Fruit fly (Drosophila melanogaster) whole organism, embryonic: ENCODE data around the gene Idh3g.

Source experiments
- Bdp1 ChIP-seq: fragments of 200-800 bp; sonication (Bioruptor generic); optimal IDR thresholded peaks from 3 replicates; lab custom pipeline; 2016; ENCODE audit warnings: missing biosample characterization, missing genetic modification characterization
- CG11504 ChIP-seq: fragments of 200-800 bp; sonication (Bioruptor generic); optimal IDR thresholded peaks from 3 replicates; lab custom pipeline; 2019; ENCODE audit warnings: missing biosample characterization, mild to moderate bottlenecking, missing genetic modification characterization, moderate library complexity
- CG12769 ChIP-seq: fragments of 200-800 bp; sonication (Bioruptor generic); optimal IDR thresholded peaks from 2 replicates; lab custom pipeline; 2019; ENCODE audit warnings: missing biosample characterization, mild to moderate bottlenecking, missing genetic modification characterization, moderate library complexity
- CG13624 ChIP-seq: fragments of 200-800 bp; sonication (Bioruptor generic); optimal IDR thresholded peaks from 2 replicates; lab custom pipeline; 2016; ENCODE audit warnings: missing biosample characterization, missing genetic modification characterization
- CG15269 ChIP-seq: fragments of 200-800 bp; sonication (Bioruptor generic); optimal IDR thresholded peaks from 2 replicates; lab custom pipeline; 2018; ENCODE audit warnings: missing biosample characterization, mild to moderate bottlenecking, missing genetic modification characterization, moderate library complexity
- CG1792 ChIP-seq: fragments of 200-800 bp; sonication (Bioruptor generic); optimal IDR thresholded peaks from 2 replicates; lab custom pipeline; 2016; ENCODE audit warnings: missing biosample characterization, missing genetic modification characterization
- CG18262 ChIP-seq: fragments of 200-800 bp; optimal IDR thresholded peaks from 3 replicates; lab custom pipeline; 2019; ENCODE audit warnings: missing biosample characterization, mild to moderate bottlenecking, missing genetic modification characterization, moderate library complexity
- CG2678 ChIP-seq: fragments of 200-800 bp; sonication (Bioruptor generic); optimal IDR thresholded peaks from 3 replicates; lab custom pipeline; 2019; ENCODE audit warnings: missing biosample characterization, mild to moderate bottlenecking, missing genetic modification characterization, moderate library complexity
- CG42726 ChIP-seq: fragments of 200-800 bp; sonication (Bioruptor generic); IDR thresholded peaks from 2 replicates; pipeline ENCODE4 v1.3.6; 2022; ENCODE audit warnings: missing biosample characterization, missing genetic modification characterization; ENCODE audit not compliant: partially characterized antibody
- CG4282 ChIP-seq: fragments of 200-800 bp; sonication (Bioruptor generic); optimal IDR thresholded peaks from 2 replicates; lab custom pipeline; 2016; ENCODE audit warnings: missing biosample characterization, missing genetic modification characterization
- CG4730 ChIP-seq: fragments of 200-800 bp; sonication (Bioruptor generic); IDR thresholded peaks from 2 replicates; pipeline ENCODE4 v1.3.6; 2022; ENCODE audit warnings: missing biosample characterization, missing genetic modification characterization
- CG8290 ChIP-seq, 3 experiments: fragments of 200-800 bp; sonication (Bioruptor generic); optimal IDR thresholded peaks; 2 replicates each; lab custom pipeline; 2016 to 2019; ENCODE audit warnings: missing biosample characterization in 3 of 3, missing genetic modification characterization in 3 of 3, mild to moderate bottlenecking in 2 of 3, moderate library complexity in 1 of 3
- CG9215 ChIP-seq: fragments of 200-800 bp; sonication (Bioruptor generic); IDR thresholded peaks from 2 replicates; pipeline ENCODE4 v1.3.6; 2022; ENCODE audit warnings: missing biosample characterization, missing genetic modification characterization
- D19B ChIP-seq: fragments of 200-800 bp; sonication (Bioruptor generic); optimal IDR thresholded peaks from 2 replicates; lab custom pipeline; 2017; ENCODE audit warnings: missing biosample characterization, mild to moderate bottlenecking, missing genetic modification characterization
- Dbx ChIP-seq: fragments of 200-800 bp; sonication (Bioruptor generic); IDR thresholded peaks from 3 replicates; pipeline ENCODE4 v1.3.6; 2022; ENCODE audit warnings: missing biosample characterization, missing genetic modification characterization
- Deaf1 ChIP-seq: fragments of 200-800 bp; optimal IDR thresholded peaks from 3 replicates; lab custom pipeline; 2019; ENCODE audit warnings: missing biosample characterization, mild to moderate bottlenecking, missing genetic modification characterization, moderate library complexity
- Dip2 ChIP-seq: fragments of 200-800 bp; sonication (Bioruptor generic); IDR thresholded peaks from 2 replicates; pipeline ENCODE4 v1.3.6; 2022; ENCODE audit warnings: missing biosample characterization, missing genetic modification characterization
- Dip3 ChIP-seq: fragments of 200-800 bp; sonication (Bioruptor generic); optimal IDR thresholded peaks from 3 replicates; lab custom pipeline; 2016; ENCODE audit warnings: missing biosample characterization, missing genetic modification characterization
- Ets65A ChIP-seq: fragments of 200-800 bp; sonication (Bioruptor generic); peaks from one replicate; lab custom pipeline; 2016; ENCODE audit warnings: missing biosample characterization, missing genetic modification characterization
- Hmr ChIP-seq: fragments of 200-800 bp; sonication (Bioruptor generic); optimal IDR thresholded peaks from 3 replicates; lab custom pipeline; 2017; ENCODE audit warnings: mild to moderate bottlenecking, missing biosample characterization, missing genetic modification reagents, missing genetic modification characterization
- Hr51 ChIP-seq, 2 experiments: fragments of 200-800 bp; sonication (Bioruptor generic); optimal IDR thresholded peaks; 2 replicates in 1 of 2; 3 replicates in 1 of 2; lab custom pipeline; 2016 to 2018; ENCODE audit warnings: missing biosample characterization in 2 of 2, missing genetic modification characterization in 2 of 2, mild to moderate bottlenecking in 1 of 2, moderate library complexity in 1 of 2
- Med ChIP-seq: fragments of 200-800 bp; sonication (Bioruptor generic); peaks from one replicate; lab custom pipeline; 2016; ENCODE audit warnings: missing biosample characterization, missing genetic modification characterization, mild to moderate bottlenecking, inconsistent platforms, moderate library complexity
- Meics ChIP-seq: fragments of 200-800 bp; sonication (Bioruptor generic); optimal IDR thresholded peaks from 2 replicates; lab custom pipeline; 2017; ENCODE audit warnings: missing biosample characterization, mild to moderate bottlenecking, missing genetic modification characterization
- Oaz ChIP-seq: fragments of 200-800 bp; sonication (Bioruptor generic); IDR thresholded peaks from 2 replicates; pipeline ENCODE4 v1.3.6; 2022; ENCODE audit warnings: missing biosample characterization, missing genetic modification characterization
- Pdp1 ChIP-seq, 2 experiments: fragments of 200-800 bp; sonication (Bioruptor generic); optimal IDR thresholded peaks; 3 replicates each; lab custom pipeline; 2016; ENCODE audit warnings: missing biosample characterization in 2 of 2, missing genetic modification characterization in 2 of 2, mild to moderate bottlenecking in 1 of 2, moderate library complexity in 1 of 2
- Ptx1 ChIP-seq: fragments of 200-800 bp; sonication (Bioruptor generic); IDR thresholded peaks from 2 replicates; pipeline ENCODE4 v1.3.6; 2022; ENCODE audit warnings: missing biosample characterization, missing genetic modification characterization
- Spps ChIP-seq: fragments of 200-800 bp; sonication (Bioruptor generic); optimal IDR thresholded peaks from 2 replicates; lab custom pipeline; 2018; ENCODE audit warnings: missing biosample characterization, mild to moderate bottlenecking, missing genetic modification characterization
- Trl ChIP-seq, 3 experiments: fragments of >200 bp in 2 of 3; fragments of 200-800 bp in 1 of 3; sonication (Bioruptor generic) in 1 of 3; optimal IDR thresholded peaks; 2 replicates in 1 of 3; 3 replicates in 2 of 3; lab custom pipeline; 2016 to 2017; ENCODE audit warnings: missing biosample characterization in 1 of 3, missing genetic modification characterization in 1 of 3
- ase ChIP-seq: fragments of 200-800 bp; sonication (Bioruptor generic); IDR thresholded peaks from 3 replicates; pipeline ENCODE4 v1.3.6; 2022; ENCODE audit warnings: missing biosample characterization, missing genetic modification characterization
- dmrt99B ChIP-seq: fragments of 200-800 bp; sonication (Bioruptor generic); optimal IDR thresholded peaks from 2 replicates; lab custom pipeline; 2018; ENCODE audit warnings: missing biosample characterization, mild to moderate bottlenecking, missing genetic modification characterization, moderate library complexity
- ftz-f1 ChIP-seq: fragments of 200-800 bp; sonication (Bioruptor generic); optimal IDR thresholded peaks from 2 replicates; lab custom pipeline; 2016; ENCODE audit warnings: missing biosample characterization, missing genetic modification characterization
- gem ChIP-seq: fragments of 200-800 bp; sonication (Bioruptor generic); optimal IDR thresholded peaks from 2 replicates; lab custom pipeline; 2019; ENCODE audit warnings: missing biosample characterization, mild to moderate bottlenecking, missing genetic modification characterization, moderate library complexity
- her ChIP-seq: fragments of 200-800 bp; sonication (Bioruptor generic); optimal IDR thresholded peaks from 2 replicates; lab custom pipeline; 2016; ENCODE audit warnings: missing biosample characterization, missing genetic modification characterization
- ind ChIP-seq: fragments of 200-800 bp; sonication (Bioruptor generic); optimal IDR thresholded peaks from 3 replicates; lab custom pipeline; 2016; ENCODE audit warnings: missing biosample characterization, missing genetic modification characterization
- lab ChIP-seq: fragments of 200-800 bp; sonication (Bioruptor generic); optimal IDR thresholded peaks from 3 replicates; lab custom pipeline; 2017; ENCODE audit warnings: missing biosample characterization, missing genetic modification characterization, mild to moderate bottlenecking, moderate library complexity, missing genetic modification reagents
- lmd ChIP-seq: fragments of 200-800 bp; sonication (Bioruptor generic); IDR thresholded peaks from 2 replicates; pipeline ENCODE4 v1.3.6; 2022; ENCODE audit warnings: missing biosample characterization, missing genetic modification characterization
- oc ChIP-seq: fragments of 200-800 bp; sonication (Bioruptor generic); optimal IDR thresholded peaks from 2 replicates; lab custom pipeline; 2018; ENCODE audit warnings: missing biosample characterization, mild to moderate bottlenecking, missing genetic modification characterization, moderate library complexity
- pan ChIP-seq, 4 experiments: fragments of >200 bp in 3 of 4; fragments of 200-800 bp in 1 of 4; sonication (Bioruptor generic) in 1 of 4; optimal IDR thresholded peaks in 3 of 4; IDR thresholded peaks in 1 of 4; 2 replicates each; pipeline versions ENCODE4 v1.3.6 to Lab custom; 2017 to 2022; ENCODE audit warnings: missing biosample characterization in 2 of 4, missing genetic modification characterization in 2 of 4, mixed read lengths in 1 of 4
- prd ChIP-seq, 3 experiments: fragments of >200 bp in 2 of 3; fragments of 200-800 bp in 1 of 3; sonication (Bioruptor generic) in 1 of 3; optimal IDR thresholded peaks in 2 of 3; IDR thresholded peaks in 1 of 3; 2 replicates in 2 of 3; 3 replicates in 1 of 3; pipeline versions ENCODE4 v1.3.6 to Lab custom; 2017 to 2022; ENCODE audit warnings: missing biosample characterization in 1 of 3, missing genetic modification characterization in 1 of 3
- ranshi ChIP-seq: fragments of 200-800 bp; sonication (Bioruptor generic); IDR thresholded peaks from 2 replicates; pipeline ENCODE4 v1.3.6; 2022; ENCODE audit warnings: missing biosample characterization, missing genetic modification characterization
- row ChIP-seq: fragments of 200-800 bp; sonication (Bioruptor generic); IDR thresholded peaks from 3 replicates; pipeline ENCODE4 v1.3.6; 2022; ENCODE audit warnings: missing biosample characterization, missing genetic modification characterization
- scrt ChIP-seq: fragments of 200-800 bp; sonication (Bioruptor generic); optimal IDR thresholded peaks from 2 replicates; lab custom pipeline; 2018; ENCODE audit warnings: missing biosample characterization, mild to moderate bottlenecking, missing genetic modification characterization, moderate library complexity
- slbo ChIP-seq: fragments of 200-800 bp; sonication (Bioruptor generic); IDR thresholded peaks from 2 replicates; pipeline ENCODE4 v1.3.6; 2022; ENCODE audit warnings: missing biosample characterization, missing genetic modification characterization
- tin ChIP-seq: fragments of 200-800 bp; sonication (Bioruptor generic); optimal IDR thresholded peaks from 3 replicates; lab custom pipeline; 2016; ENCODE audit warnings: missing biosample characterization, missing genetic modification characterization
- unpg ChIP-seq: fragments of 200-800 bp; sonication (Bioruptor generic); optimal IDR thresholded peaks from 3 replicates; lab custom pipeline; 2018; ENCODE audit warnings: missing biosample characterization, mild to moderate bottlenecking, missing genetic modification characterization, moderate library complexity
- usp ChIP-seq: fragments of >200 bp; optimal IDR thresholded peaks from 2 replicates; lab custom pipeline; 2017; ENCODE audit warnings: missing biosample characterization, missing genetic modification characterization

Idh3g gene

dm6 chr3R:25694167-25694689 lies 13.6 kb downstream of the Idh3g start (continued):
- TF ChIP-seq Hmr (GFP tag; lab: Kevin White, UChicago), result peak; percentile 38
- TF ChIP-seq her, result no peak
- TF ChIP-seq Meics (GFP tag; lab: Kevin White, UChicago), result peak; percentile 16
- TF ChIP-seq CG18262, result no peak
- no peak for TF ChIP-seq Bdp1 (GFP tag; lab: Kevin White, UChicago)
- no peak for TF ChIP-seq usp (GFP tag; lab: Kevin White, UChicago)
- no peak for TF ChIP-seq CG9215
- peak; percentile 3 for TF ChIP-seq dmrt99B (tag; lab: Kevin White, UChicago)
- peak; percentile 20 for TF ChIP-seq scrt (GFP tag; lab: Kevin White, UChicago)
- peak; percentile 8 for TF ChIP-seq Dip3 (GFP tag; lab: Kevin White, UChicago)
- TF ChIP-seq CG8290 (GFP tag; optimal IDR thresholded peaks at IDR 0.05; lab: Kevin White, UChicago), result no peak
- TF ChIP-seq CG8290 (tag; optimal IDR thresholded peaks at IDR 0.05; lab: Kevin White, UChicago), result peak in 1 of 2 experiments; percentile 39
- peak; percentile 91 for TF ChIP-seq Ets65A (GFP tag; lab: Kevin White, UChicago)
- no peak for TF ChIP-seq CG4282 (GFP tag; lab: Kevin White, UChicago)
- peak; percentile 3 for TF ChIP-seq gem (tag; lab: Kevin White, UChicago)
- TF ChIP-seq ase, result peak; percentile 33; the same call in 1 of the 3 replicates
- no peak for TF ChIP-seq CG1792
- TF ChIP-seq Deaf1, result no peak
- TF ChIP-seq Trl (optimal IDR thresholded peaks at IDR 0.05; lab: Kevin White, UChicago), result no peak
- TF ChIP-seq Trl (GFP tag; optimal IDR thresholded peaks at IDR 0.05; lab: Kevin White, UChicago), result no peak
- no peak for TF ChIP-seq oc (tag; lab: Kevin White, UChicago)
- TF ChIP-seq Dip2 (GFP tag; lab: Robert Waterston, UW), result no peak
- TF ChIP-seq Ptx1 (GFP tag; lab: Robert Waterston, UW), result peak; percentile 19; the same call in 1 of the 2 replicates
- TF ChIP-seq CG12769 (tag; lab: Kevin White, UChicago), result peak; percentile 30
- TF ChIP-seq CG13624 (GFP tag; lab: Kevin White, UChicago), result no peak
- TF ChIP-seq lab (GFP tag; lab: Kevin White, UChicago), result peak; percentile 44
- TF ChIP-seq Med (GFP tag; lab: Kevin White, UChicago), result peak; percentile 70
- 0 out of 2 replicates have a peak, but pooled peaks have one; percentile 9 for TF ChIP-seq CG4730 (GFP tag; lab: Robert Waterston, UW)
- peak; percentile 9 for TF ChIP-seq ind (GFP tag; lab: Kevin White, UChicago)
- no peak for TF ChIP-seq Oaz (GFP tag; lab: Robert Waterston, UW)
- peak; percentile 48 for TF ChIP-seq lmd
- TF ChIP-seq CG15269 (tag; lab: Kevin White, UChicago), result peak; percentile 4
- no peak for TF ChIP-seq pan (optimal IDR thresholded peaks at IDR 0.05; lab: Kevin White, UChicago)
- peak in 1 of 2 experiments; percentile 32 for TF ChIP-seq pan (GFP tag; optimal IDR thresholded peaks at IDR 0.05 in 1 of 2, IDR thresholded peaks at IDR 0.05 in 1 of 2)
- TF ChIP-seq CG42726 (GFP tag; lab: Robert Waterston, UW), result no peak
- TF ChIP-seq Pdp1 (GFP tag; optimal IDR thresholded peaks at IDR 0.05; lab: Kevin White, UChicago), result peak in 1 of 2 experiments; percentile 0
- no peak for TF ChIP-seq unpg (GFP tag; lab: Kevin White, UChicago)
- no peak for TF ChIP-seq ranshi
- peak in 1 of 2 experiments; percentile 14 for TF ChIP-seq Hr51 (GFP tag; optimal IDR thresholded peaks at IDR 0.05; lab: Kevin White, UChicago)
- peak; percentile 49 for TF ChIP-seq D19B (GFP tag; lab: Kevin White, UChicago)
- TF ChIP-seq slbo (GFP tag; lab: Robert Waterston, UW), result peak; percentile 55
- peak; percentile 30 for TF ChIP-seq CG11504 (tag; lab: Kevin White, UChicago)
- 0 out of 3 replicates have a peak, but pooled peaks have one; percentile 14 for TF ChIP-seq Dbx (GFP tag; lab: Robert Waterston, UW)
- peak; percentile 51; the same call in 2 of the 3 replicates for TF ChIP-seq row (GFP tag; lab: Robert Waterston, UW)
- TF ChIP-seq prd (optimal IDR thresholded peaks at IDR 0.05; lab: Kevin White, UChicago), result no peak
- peak; percentile 30; the same call in 1 of the 3 replicates for TF ChIP-seq prd (GFP tag; IDR thresholded peaks at IDR 0.05; lab: Robert Waterston, UW)
- no peak for TF ChIP-seq Spps (tag; lab: Kevin White, UChicago)
- peak; percentile 34 for TF ChIP-seq CG2678 (tag; lab: Kevin White, UChicago)
- no peak for TF ChIP-seq ftz-f1 (GFP tag; lab: Kevin White, UChicago)
- no peak for TF ChIP-seq tin (GFP tag; lab: Kevin White, UChicago)
